Fruit fly (Drosophila melanogaster): Measurements from ENCODE around the gene CG9664.

Gene CG9664

dm6 chr2L:3301755-3302499 lies 7.4 kb upstream of the CG9664 start (continued):
- TF ChIP-seq Eip75B (GFP tag; optimal IDR thresholded peaks at IDR 0.05) (peak; percentile 100), Hr38 (GFP tag; optimal IDR thresholded peaks at IDR 0.05) (peak; percentile 87), Sox15 (GFP tag; optimal IDR thresholded peaks at IDR 0.05) (peak; percentile 99), esn (GFP tag; optimal IDR thresholded peaks at IDR 0.05) (peak; percentile 100), CG16779 (tag; optimal IDR thresholded peaks at IDR 0.05) (peak; percentile 99), CG7368 (GFP tag; optimal IDR thresholded peaks at IDR 0.05) (peak; percentile 100), CG15336 (GFP tag; IDR thresholded peaks at IDR 0.05) (peak; percentile 99), Eip78C (GFP tag) (peak; percentile 100), CG10631 (GFP tag; optimal IDR thresholded peaks at IDR 0.05) (peak; percentile 100), vri (GFP tag; optimal IDR thresholded peaks at IDR 0.05) (peak; percentile 99), CG9139 (GFP tag; optimal IDR thresholded peaks at IDR 0.05) (peak; percentile 99), fd85E (GFP tag; optimal IDR thresholded peaks at IDR 0.05) (peak; percentile 98), CG3032 (tag; optimal IDR thresholded peaks at IDR 0.05) (peak; percentile 100), CG8319 (GFP tag; optimal IDR thresholded peaks at IDR 0.05) (peak; percentile 99), CG6808 (GFP tag; optimal IDR thresholded peaks at IDR 0.05) (peak; percentile 99), spab (GFP tag; optimal IDR thresholded peaks at IDR 0.05) (peak; percentile 100), cyc (GFP tag; optimal IDR thresholded peaks at IDR 0.05) (peak; percentile 100), CG11294 (GFP tag; IDR thresholded peaks at IDR 0.05) (peak; percentile 99), lz (GFP tag; optimal IDR thresholded peaks at IDR 0.05) (peak; percentile 100), fd59A (GFP tag; optimal IDR thresholded peaks at IDR 0.05) (peak; percentile 100), salr (GFP tag; optimal IDR thresholded peaks at IDR 0.05) (peak; percentile 99 to 100), Ets21C (GFP tag; optimal IDR thresholded peaks at IDR 0.05) (peak; percentile 99), CG6792 (GFP tag; optimal IDR thresholded peaks at IDR 0.05) (peak; percentile 100)

- TF ChIP-seq eg (GFP tag; IDR thresholded peaks at IDR 0.05) (no peak), Eip93F (GFP tag; optimal IDR thresholded peaks at IDR 0.05) (no peak), CG4318 (GFP tag; optimal IDR thresholded peaks at IDR 0.05) (no peak), CG3032 (tag; optimal IDR thresholded peaks at IDR 0.05) (no peak), Eip78C (GFP tag) (no peak), ss (GFP tag; optimal IDR thresholded peaks at IDR 0.05) (no peak), Hr4 (GFP tag; optimal IDR thresholded peaks at IDR 0.05) (no peak), esn (GFP tag; optimal IDR thresholded peaks at IDR 0.05) (no peak), Lpt (GFP tag; optimal IDR thresholded peaks at IDR 0.05) (no peak), salr (GFP tag; optimal IDR thresholded peaks at IDR 0.05) (no peak), Sox14 (GFP tag; optimal IDR thresholded peaks at IDR 0.05) (no peak), CG10669 (GFP tag; optimal IDR thresholded peaks at IDR 0.05) (no peak), lz (GFP tag; optimal IDR thresholded peaks at IDR 0.05) (no peak), CG8632 (GFP tag; optimal IDR thresholded peaks at IDR 0.05) (no peak), fkh (GFP tag; optimal IDR thresholded peaks at IDR 0.05) (no peak), dac (GFP tag; optimal IDR thresholded peaks at IDR 0.05) (no peak)
Observed at dm6 chr2L:3301058-3301457, 6.6 kb upstream of the CG9664 start.

dm6 chr2L:3299803-3300202 lies 5.3 kb upstream of the CG9664 start:
- no peak for TF ChIP-seq CG8119 (GFP tag; IDR thresholded peaks at IDR 0.05)
- TF ChIP-seq acj6 (GFP tag; optimal IDR thresholded peaks at IDR 0.05): peak; percentile 19
- no peak for TF ChIP-seq CG11762 (GFP tag; optimal IDR thresholded peaks at IDR 0.05; ENCODE audit: insufficient read depth)
- peak; percentile 34 for TF ChIP-seq Sox14 (GFP tag; optimal IDR thresholded peaks at IDR 0.05)
- no peak for TF ChIP-seq CG31627 (GFP tag; optimal IDR thresholded peaks at IDR 0.05)
- TF ChIP-seq CG3032 (tag; optimal IDR thresholded peaks at IDR 0.05): no peak
- no peak for TF ChIP-seq vri (GFP tag; optimal IDR thresholded peaks at IDR 0.05)
- TF ChIP-seq Sox15 (GFP tag; optimal IDR thresholded peaks at IDR 0.05): no peak
- peak; percentile 13 for TF ChIP-seq Hr4 (GFP tag; optimal IDR thresholded peaks at IDR 0.05)
- no peak for TF ChIP-seq CG15336 (GFP tag; IDR thresholded peaks at IDR 0.05)
- no peak for TF ChIP-seq CG6792 (GFP tag; optimal IDR thresholded peaks at IDR 0.05)
- TF ChIP-seq CG1621 (tag; optimal IDR thresholded peaks at IDR 0.05): no peak
- TF ChIP-seq svp (GFP tag): no peak
- TF ChIP-seq CG10669 (GFP tag; optimal IDR thresholded peaks at IDR 0.05): peak; percentile 27
- TF ChIP-seq Ets96B (tag; optimal IDR thresholded peaks at IDR 0.05): peak; percentile 15
- peak; percentile 31 to 54 for TF ChIP-seq ss (GFP tag; optimal IDR thresholded peaks at IDR 0.05)
- no peak for TF ChIP-seq CG11902 (GFP tag; optimal IDR thresholded peaks at IDR 0.05)
- no peak for TF ChIP-seq lz (GFP tag; optimal IDR thresholded peaks at IDR 0.05)
- no peak for TF ChIP-seq Hr38 (GFP tag; optimal IDR thresholded peaks at IDR 0.05)
- TF ChIP-seq fd85E (GFP tag; optimal IDR thresholded peaks at IDR 0.05): no peak
- no peak for TF ChIP-seq Ets21C (GFP tag; optimal IDR thresholded peaks at IDR 0.05)
- TF ChIP-seq OdsH (GFP tag; optimal IDR thresholded peaks at IDR 0.05): peak; percentile 5
- no peak for TF ChIP-seq CG8632 (GFP tag; optimal IDR thresholded peaks at IDR 0.05)
- TF ChIP-seq topi (GFP tag; optimal IDR thresholded peaks at IDR 0.05): no peak
- no peak for TF ChIP-seq dac (GFP tag; optimal IDR thresholded peaks at IDR 0.05)
- TF ChIP-seq CG32006 (GFP tag; optimal IDR thresholded peaks at IDR 0.05): peak; percentile 55
- no peak for TF ChIP-seq CG4318 (GFP tag; optimal IDR thresholded peaks at IDR 0.05)
- no peak for TF ChIP-seq salr (GFP tag; optimal IDR thresholded peaks at IDR 0.05)
- no peak for TF ChIP-seq CG16779 (tag; optimal IDR thresholded peaks at IDR 0.05)

Data from whole organism, prepupa.